Fruit fly (Drosophila melanogaster) whole organism, prepupa: ENCODE results near the gene CG14441.

Experiments
- CG10631 ChIP-seq: fragments of 200-800 bp; sonication (Bioruptor generic); optimal IDR thresholded peaks from 2 replicates; lab custom pipeline; 2016; ENCODE audit warnings: missing biosample characterization, missing genetic modification characterization
- CG15336 ChIP-seq: fragments of 200-800 bp; sonication (Bioruptor generic); IDR thresholded peaks from 2 replicates; pipeline ENCODE4 v1.3.6; 2022; ENCODE audit warnings: missing biosample characterization, missing genetic modification characterization
- CG1621 ChIP-seq: fragments of 200-800 bp; sonication (Bioruptor generic); optimal IDR thresholded peaks from 3 replicates; lab custom pipeline; 2018; ENCODE audit warnings: missing biosample characterization, mild to moderate bottlenecking, missing genetic modification characterization
- CG16779 ChIP-seq: fragments of 200-800 bp; sonication (Bioruptor generic); optimal IDR thresholded peaks from 3 replicates; lab custom pipeline; 2017; ENCODE audit warnings: missing biosample characterization, mild to moderate bottlenecking, missing genetic modification characterization
- CG32006 ChIP-seq: fragments of 200-800 bp; sonication (Bioruptor generic); optimal IDR thresholded peaks from 3 replicates; lab custom pipeline; 2017; ENCODE audit warnings: missing biosample characterization, mild to moderate bottlenecking, missing genetic modification characterization
- CG34406 ChIP-seq: fragments of 200-800 bp; sonication (Bioruptor generic); optimal IDR thresholded peaks from 3 replicates; lab custom pipeline; 2016; ENCODE audit warnings: missing biosample characterization, missing genetic modification characterization
- CG3919 ChIP-seq: fragments of 200-800 bp; sonication (Bioruptor generic); optimal IDR thresholded peaks from 3 replicates; lab custom pipeline; 2016; ENCODE audit warnings: missing biosample characterization, missing genetic modification characterization
- CG4318 ChIP-seq: fragments of 200-800 bp; sonication (Bioruptor generic); optimal IDR thresholded peaks from 3 replicates; lab custom pipeline; 2017; ENCODE audit warnings: missing biosample characterization, mild to moderate bottlenecking, missing genetic modification characterization
- CG6808 ChIP-seq: fragments of 200-800 bp; sonication (Bioruptor generic); optimal IDR thresholded peaks from 3 replicates; lab custom pipeline; 2017; ENCODE audit warnings: missing biosample characterization, missing genetic modification characterization, mild to moderate bottlenecking, moderate library complexity, missing genetic modification reagents
- CG8319 ChIP-seq: fragments of 200-800 bp; sonication (Bioruptor generic); optimal IDR thresholded peaks from 3 replicates; lab custom pipeline; 2016; ENCODE audit warnings: missing biosample characterization, missing genetic modification characterization
- CG9139 ChIP-seq: fragments of 200-800 bp; sonication (Bioruptor generic); optimal IDR thresholded peaks from 3 replicates; lab custom pipeline; 2017; ENCODE audit warnings: missing biosample characterization, mild to moderate bottlenecking, missing genetic modification characterization
- Eip78C ChIP-seq: fragments of 200-800 bp; sonication (Bioruptor generic); peaks from one replicate; lab custom pipeline; 2016; ENCODE audit warnings: missing biosample characterization, missing genetic modification characterization
- Gug ChIP-seq: fragments of 200-800 bp; sonication (Bioruptor generic); IDR thresholded peaks from 2 replicates; pipeline ENCODE4 v1.3.6; 2022; ENCODE audit warnings: missing biosample characterization, missing genetic modification characterization
- Hr39 ChIP-seq: fragments of 200-800 bp; sonication (Bioruptor generic); optimal IDR thresholded peaks from 2 replicates; lab custom pipeline; 2016; ENCODE audit warnings: missing biosample characterization, missing genetic modification characterization
- OdsH ChIP-seq: fragments of 200-800 bp; sonication (Bioruptor generic); optimal IDR thresholded peaks from 3 replicates; lab custom pipeline; 2016; ENCODE audit warnings: missing biosample characterization, missing genetic modification characterization
- achi ChIP-seq: fragments of 200-800 bp; sonication (Bioruptor generic); optimal IDR thresholded peaks from 3 replicates; lab custom pipeline; 2016; ENCODE audit warnings: missing biosample characterization, missing genetic modification characterization
- cyc ChIP-seq: fragments of 200-800 bp; sonication (Bioruptor generic); optimal IDR thresholded peaks from 3 replicates; lab custom pipeline; 2016; ENCODE audit warnings: missing biosample characterization, missing genetic modification characterization
- dsx ChIP-seq: fragments of 200-800 bp; optimal IDR thresholded peaks from 3 replicates; lab custom pipeline; 2019; ENCODE audit warnings: missing biosample characterization, mild to moderate bottlenecking, missing genetic modification characterization, moderate library complexity; ENCODE audit not compliant: poor library complexity, severe bottlenecking
- esn ChIP-seq: fragments of 200-800 bp; sonication (Bioruptor generic); optimal IDR thresholded peaks from 2 replicates; lab custom pipeline; 2016; ENCODE audit warnings: missing biosample characterization, mild to moderate bottlenecking, missing genetic modification characterization, moderate library complexity
- fkh ChIP-seq: fragments of 200-800 bp; sonication (Bioruptor generic); optimal IDR thresholded peaks from 3 replicates; lab custom pipeline; 2017; ENCODE audit warnings: missing biosample characterization, mild to moderate bottlenecking, missing genetic modification characterization, moderate library complexity
- lz ChIP-seq: fragments of 200-800 bp; sonication (Bioruptor generic); optimal IDR thresholded peaks from 3 replicates; lab custom pipeline; 2016; ENCODE audit warnings: missing biosample characterization, missing genetic modification characterization
- salr ChIP-seq, 2 experiments: fragments of 200-800 bp; sonication (Bioruptor generic); optimal IDR thresholded peaks; 3 replicates each; lab custom pipeline; 2016 to 2018; ENCODE audit warnings: missing biosample characterization in 2 of 2, missing genetic modification characterization in 2 of 2, mild to moderate bottlenecking in 1 of 2
- svp ChIP-seq: fragments of 200-800 bp; sonication (Bioruptor generic); peaks from one replicate; lab custom pipeline; 2016; ENCODE audit warnings: missing biosample characterization, missing genetic modification characterization
- topi ChIP-seq: fragments of 200-800 bp; sonication (Bioruptor generic); optimal IDR thresholded peaks from 3 replicates; lab custom pipeline; 2016; ENCODE audit warnings: missing biosample characterization, missing genetic modification characterization
- vri ChIP-seq: fragments of 200-800 bp; sonication (Bioruptor generic); optimal IDR thresholded peaks from 3 replicates; lab custom pipeline; 2016; ENCODE audit warnings: missing biosample characterization, mild to moderate bottlenecking, missing genetic modification characterization

The CG14441 gene

DNA sequence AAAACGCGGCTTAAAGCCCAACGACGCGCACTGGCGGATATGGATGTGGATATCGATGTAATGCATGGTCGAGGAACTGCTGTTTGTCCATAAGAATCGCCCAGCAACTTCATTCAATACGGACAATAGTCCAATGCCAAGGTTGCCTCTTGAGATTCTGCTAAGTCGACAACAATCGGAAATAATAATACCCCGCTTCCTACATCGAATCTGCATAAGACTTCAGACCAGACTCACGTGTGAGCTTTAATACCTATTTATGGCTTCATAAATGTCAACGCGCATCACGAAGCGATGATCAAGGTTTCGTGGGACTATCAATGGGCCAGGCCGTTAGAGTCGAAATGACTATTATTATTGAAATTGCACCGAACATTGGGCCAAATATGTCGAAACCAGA, 52.7 kb downstream of the CG14441 start:
- TF ChIP-seq CG1621 (tag; lab: Kevin White, UChicago), result no peak
- no peak for TF ChIP-seq OdsH (GFP tag; lab: Kevin White, UChicago)
- TF ChIP-seq CG16779 (tag; lab: Kevin White, UChicago), result no peak
- no peak for TF ChIP-seq cyc (GFP tag; lab: Kevin White, UChicago)
- no peak for TF ChIP-seq topi
- TF ChIP-seq, all 60 proteins: peak for 0

DNA sequence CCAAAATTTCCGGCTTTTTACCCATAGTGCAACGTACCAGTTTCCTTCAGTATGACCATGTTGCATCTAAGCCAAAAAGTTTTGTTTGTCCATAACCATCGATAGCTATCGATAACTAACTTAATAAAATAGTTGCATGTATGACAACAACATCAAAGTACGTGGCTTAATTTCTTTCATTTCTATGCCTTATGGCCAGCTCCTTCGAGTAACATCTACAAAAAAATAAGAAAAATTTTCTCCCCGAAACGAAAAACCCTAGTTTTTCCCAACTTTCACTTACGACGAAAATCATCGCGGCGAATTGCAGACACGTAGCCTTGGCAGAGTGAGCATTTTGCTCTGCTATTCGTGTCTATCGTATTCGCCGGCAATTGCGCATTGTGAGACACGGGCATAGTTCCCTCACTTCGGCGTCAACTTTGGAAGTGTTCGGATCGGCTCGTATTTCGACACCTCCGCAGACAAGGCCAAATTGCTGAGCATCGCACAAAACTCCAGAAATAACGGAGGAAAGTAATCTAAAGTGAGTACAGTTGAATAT, 56.9 kb downstream of the CG14441 start, which contains the start of gene sov:
sov (plus strand) TSS at position 148 of the 544 bp plus-strand sequence.
- TF ChIP-seq lz (no peak), dsx (GFP tag; lab: Kevin White, UChicago) (no peak), Eip78C (GFP tag; lab: Kevin White, UChicago) (peak; percentile 59), CG4318 (no peak), fkh (peak; percentile 79), svp (GFP tag; lab: Kevin White, UChicago) (peak; percentile 38)

DNA sequence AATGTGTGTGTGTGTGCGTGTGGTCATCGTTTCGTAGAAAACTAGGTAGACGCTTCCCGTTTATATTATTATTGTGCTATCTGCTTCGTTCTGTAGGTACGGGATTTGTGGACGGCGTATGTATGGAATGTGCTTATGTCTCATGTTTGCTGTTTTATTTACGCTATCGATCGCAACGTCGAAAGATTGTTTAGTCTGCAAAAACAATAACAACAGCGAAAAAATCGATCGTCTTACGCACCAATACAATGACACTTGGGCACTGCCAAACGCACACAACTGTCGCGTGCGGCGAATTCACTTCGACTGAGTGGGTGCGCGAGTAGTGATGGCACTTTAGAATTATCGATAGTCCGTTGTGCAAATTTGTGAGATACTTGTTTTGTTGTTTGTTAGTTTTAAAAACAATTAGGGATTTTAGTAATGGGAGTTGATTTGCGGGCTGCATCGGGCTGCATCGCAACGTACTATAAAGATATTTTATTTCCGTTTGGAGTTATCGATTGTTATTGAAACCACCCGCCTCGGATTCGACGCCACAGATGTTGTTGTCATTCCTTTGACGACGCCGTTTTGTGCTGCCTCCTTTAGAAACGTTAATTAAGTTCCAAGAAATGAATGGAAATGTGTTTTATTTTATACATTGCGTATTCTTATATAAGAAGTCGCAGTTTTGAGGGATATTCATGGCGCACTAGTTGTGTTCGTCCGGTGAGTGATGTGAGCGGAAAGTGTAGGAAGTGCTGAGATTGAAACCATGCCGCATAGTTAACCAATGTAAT, 60.1 kb downstream of the CG14441 start:
- no peak for TF ChIP-seq CG4318
- no peak for TF ChIP-seq CG8319
- no peak for TF ChIP-seq Hr39 (GFP tag; lab: Kevin White, UChicago)
- no peak for TF ChIP-seq vri (GFP tag; lab: Kevin White, UChicago)
- TF ChIP-seq esn (GFP tag; lab: Kevin White, UChicago), result peak; percentile 37
- no peak for TF ChIP-seq salr (GFP tag; optimal IDR thresholded peaks at IDR 0.05; lab: Kevin White, UChicago)
- no peak for TF ChIP-seq fkh
- no peak for TF ChIP-seq CG9139 (GFP tag; lab: Kevin White, UChicago)
- 0 out of 2 replicates have a peak, but pooled peaks have one; percentile 31 for TF ChIP-seq CG15336 (GFP tag; lab: Robert Waterston, UW)
- TF ChIP-seq achi (GFP tag; lab: Kevin White, UChicago), result no peak
- no peak for TF ChIP-seq CG10631 (GFP tag; lab: Kevin White, UChicago)
- TF ChIP-seq CG34406 (GFP tag; lab: Kevin White, UChicago), result no peak
- no peak for TF ChIP-seq Gug
- no peak for TF ChIP-seq CG6808 (GFP tag; lab: Kevin White, UChicago)
- TF ChIP-seq CG3919, result no peak
- no peak for TF ChIP-seq CG32006
- peak; percentile 73 for TF ChIP-seq svp (GFP tag; lab: Kevin White, UChicago)
- no peak for TF ChIP-seq OdsH (GFP tag; lab: Kevin White, UChicago)
- TF ChIP-seq, all 60 proteins: peak for 3
